Worm (Caenorhabditis elegans) whole organism, L2 larva: ENCODE data around the gene cyp-35A3.

Experiments used
- ZK546.5 ChIP-seq: sonication (generic microtip); optimal IDR thresholded peaks from 2 replicates; lab custom pipeline; 2017; ENCODE audit warnings: missing biosample characterization, missing genetic modification characterization
- ama-1 ChIP-seq: fragments of 150-350 bp; optimal IDR thresholded peaks from 2 replicates; lab custom pipeline; 2018; ENCODE audit warnings: inconsistent platforms
- blmp-1 ChIP-seq: sonication (generic microtip); optimal IDR thresholded peaks from 2 replicates; lab custom pipeline; 2017; ENCODE audit warnings: missing genetic modification characterization, mild to moderate bottlenecking, missing compliant biosample characterization, antibody characterized with exemption, moderate library complexity; ENCODE audit not compliant: insufficient read depth
- crh-2 ChIP-seq: sonication (generic microtip); optimal IDR thresholded peaks from 2 replicates; lab custom pipeline; 2017; ENCODE audit warnings: missing biosample characterization, missing genetic modification characterization
- elt-3 ChIP-seq: sonication (generic microtip); optimal IDR thresholded peaks from 2 replicates; lab custom pipeline; 2017; ENCODE audit warnings: missing biosample characterization, missing genetic modification characterization
- fos-1 ChIP-seq: fragments of 150-350 bp; optimal IDR thresholded peaks from 2 replicates; lab custom pipeline; 2014; ENCODE audit warnings: missing biosample characterization, missing genetic modification characterization
- nhr-12 ChIP-seq: fragments of 150-350 bp; optimal IDR thresholded peaks from 2 replicates; lab custom pipeline; 2014; ENCODE audit warnings: missing biosample characterization, missing genetic modification characterization
- nhr-23 ChIP-seq: fragments of 150-350 bp; optimal IDR thresholded peaks from 2 replicates; lab custom pipeline; 2014; ENCODE audit warnings: missing biosample characterization, missing genetic modification reagents, missing genetic modification characterization
- skn-1 ChIP-seq: sonication (generic microtip); optimal IDR thresholded peaks from 2 replicates; lab custom pipeline; 2017; ENCODE audit warnings: missing biosample characterization, missing genetic modification characterization
- snpc-4 ChIP-seq: fragments of 150-350 bp; optimal IDR thresholded peaks from 2 replicates; lab custom pipeline; 2014; ENCODE audit warnings: missing biosample characterization, missing genetic modification characterization
- unc-62 ChIP-seq: fragments of 150-350 bp; optimal IDR thresholded peaks from 2 replicates; lab custom pipeline; 2014; ENCODE audit warnings: missing biosample characterization, missing genetic modification reagents, missing genetic modification characterization

DNA sequence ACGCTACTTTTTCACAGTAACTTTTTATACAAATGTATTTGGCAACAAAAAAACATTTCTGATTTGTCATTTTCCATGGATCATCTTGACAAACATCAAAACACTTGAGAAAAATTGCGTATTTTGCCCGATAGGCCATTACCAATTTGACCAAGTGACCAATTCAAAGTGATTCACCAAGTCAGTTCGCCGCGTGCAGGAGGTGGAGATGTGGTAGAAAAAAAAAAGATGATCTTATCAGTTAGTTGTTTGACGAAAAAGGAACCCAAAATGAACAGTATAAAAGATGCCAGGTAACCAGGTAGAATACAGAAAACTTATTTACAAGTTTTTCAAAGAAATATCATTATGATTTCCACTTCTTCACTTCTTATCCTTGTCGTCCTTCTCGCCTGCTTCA is 33.3 kb upstream of the cyp-35A3 start, which contains the start of gene nlp-27:
- TF ChIP-seq blmp-1 (tag; lab: Kevin White, UChicago) (no peak), ama-1 (no peak), elt-3 (no peak), unc-62 (GFP tag; lab: Kevin White, UChicago) (no peak), fos-1 (tag; lab: Kevin White, UChicago) (peak; percentile 1), nhr-12 (tag; lab: Kevin White, UChicago) (no peak), snpc-4 (no peak), crh-2 (tag; lab: Kevin White, UChicago) (no peak), ZK546.5 (tag; lab: Kevin White, UChicago) (no peak), skn-1 (tag; lab: Kevin White, UChicago) (no peak), nhr-23 (tag; lab: Kevin White, UChicago) (no peak)
